Worm (Caenorhabditis elegans) whole organism, L2 larva: ENCODE measurements around the gene ttc-36.

Experiments
- elt-1 ChIP-seq: fragments of 150-350 bp; optimal IDR thresholded peaks from 2 replicates; lab custom pipeline; 2014; ENCODE audit warnings: missing biosample characterization, missing genetic modification characterization
- elt-3 ChIP-seq: sonication (generic microtip); optimal IDR thresholded peaks from 2 replicates; lab custom pipeline; 2017; ENCODE audit warnings: missing biosample characterization, missing genetic modification characterization
- fos-1 ChIP-seq: fragments of 150-350 bp; optimal IDR thresholded peaks from 2 replicates; lab custom pipeline; 2014; ENCODE audit warnings: missing biosample characterization, missing genetic modification characterization
- nhr-11 ChIP-seq: fragments of 150-350 bp; optimal IDR thresholded peaks from 2 replicates; lab custom pipeline; 2014; ENCODE audit warnings: missing biosample characterization, missing genetic modification characterization
- nhr-12 ChIP-seq: fragments of 150-350 bp; optimal IDR thresholded peaks from 2 replicates; lab custom pipeline; 2014; ENCODE audit warnings: missing biosample characterization, missing genetic modification characterization
- unc-39 ChIP-seq: fragments of 150-350 bp; optimal IDR thresholded peaks from 2 replicates; lab custom pipeline; 2014; ENCODE audit warnings: missing biosample characterization, missing genetic modification characterization
- unc-62 ChIP-seq: fragments of 150-350 bp; optimal IDR thresholded peaks from 2 replicates; lab custom pipeline; 2014; ENCODE audit warnings: missing biosample characterization, missing genetic modification reagents, missing genetic modification characterization

DNA sequence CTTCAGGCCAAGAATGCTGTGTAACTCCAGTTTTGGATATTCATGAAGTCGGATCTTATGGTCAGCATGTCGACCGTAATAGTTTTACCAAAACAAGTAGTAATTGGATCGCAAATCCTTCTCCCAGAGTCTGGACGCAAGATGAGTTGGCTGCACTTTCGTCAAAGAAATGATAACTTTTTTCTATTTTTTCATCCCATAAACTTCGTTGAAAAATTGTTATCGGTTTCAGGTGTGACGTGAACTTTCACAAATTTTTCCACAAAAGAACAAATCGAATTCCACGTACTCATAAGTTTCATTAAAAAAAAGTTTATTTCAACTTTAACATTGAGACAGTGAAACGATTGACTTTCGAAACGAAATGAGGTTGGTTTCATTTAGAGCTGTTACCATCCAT lies 22.1 kb upstream of the ttc-36 start, which contains the start of gene ZK892.5:
- no peak for TF ChIP-seq unc-62 (GFP tag; lab: Kevin White, UChicago)
- TF ChIP-seq fos-1 (tag; lab: Kevin White, UChicago): no peak
- TF ChIP-seq elt-1 (tag; lab: Kevin White, UChicago): no peak
- TF ChIP-seq unc-39 (tag; lab: Kevin White, UChicago): no peak
- no peak for TF ChIP-seq nhr-12
- no peak for TF ChIP-seq elt-3 (tag; lab: Kevin White, UChicago)
- no peak for TF ChIP-seq nhr-11 (tag; lab: Kevin White, UChicago)
